Fruit fly (Drosophila melanogaster) whole organism, embryonic: ENCODE results near the gene Ent3.

Experiments
- Ada2b ChIP-seq: fragments of 200-800 bp; sonication (Bioruptor generic); IDR thresholded peaks from 2 replicates; pipeline ENCODE4 v1.3.6; 2022; ENCODE audit warnings: missing biosample characterization, missing genetic modification characterization
- Adf1 ChIP-seq: fragments of 200-800 bp; sonication (Bioruptor generic); IDR thresholded peaks from 2 replicates; pipeline ENCODE4 v1.3.6; 2022; ENCODE audit warnings: missing biosample characterization, missing genetic modification characterization
- CG10543 ChIP-seq: fragments of 200-800 bp; sonication (Bioruptor generic); optimal IDR thresholded peaks from 3 replicates; lab custom pipeline; 2017; ENCODE audit warnings: missing biosample characterization, mild to moderate bottlenecking, missing genetic modification characterization, moderate library complexity
- CG11247 ChIP-seq: fragments of 200-800 bp; sonication (Bioruptor generic); IDR thresholded peaks from 2 replicates; pipeline ENCODE4 v1.3.6; 2022; ENCODE audit warnings: missing biosample characterization, missing genetic modification characterization
- CG12219 ChIP-seq: fragments of 200-800 bp; sonication (Bioruptor generic); optimal IDR thresholded peaks from 3 replicates; lab custom pipeline; 2018; ENCODE audit warnings: missing biosample characterization, mild to moderate bottlenecking, missing genetic modification characterization
- CG12659 ChIP-seq: fragments of 200-800 bp; sonication (Bioruptor generic); optimal IDR thresholded peaks from 3 replicates; lab custom pipeline; 2017; ENCODE audit warnings: mild to moderate bottlenecking, missing biosample characterization, missing genetic modification reagents, missing genetic modification characterization
- CG14441 ChIP-seq: fragments of 200-800 bp; sonication (Bioruptor generic); IDR thresholded peaks from 2 replicates; pipeline ENCODE4 v1.3.6; 2022; ENCODE audit warnings: missing biosample characterization, missing genetic modification characterization
- CG14965 ChIP-seq: fragments of 200-800 bp; sonication (Bioruptor generic); optimal IDR thresholded peaks from 2 replicates; lab custom pipeline; 2016; ENCODE audit warnings: missing biosample characterization, missing genetic modification characterization, borderline replicate concordance
- CG17328 ChIP-seq: fragments of 200-800 bp; sonication (Bioruptor generic); IDR thresholded peaks from 2 replicates; pipeline ENCODE4 v1.3.6; 2022; ENCODE audit warnings: missing biosample characterization, missing genetic modification characterization
- CG17802 ChIP-seq: fragments of 200-800 bp; sonication (Bioruptor generic); optimal IDR thresholded peaks from 2 replicates; lab custom pipeline; 2018; ENCODE audit warnings: missing biosample characterization, mild to moderate bottlenecking, missing genetic modification characterization, moderate library complexity
- CG18599 ChIP-seq: fragments of 200-800 bp; sonication (Bioruptor generic); optimal IDR thresholded peaks from 3 replicates; lab custom pipeline; 2017; ENCODE audit warnings: missing biosample characterization, missing genetic modification characterization, mild to moderate bottlenecking, moderate library complexity, missing genetic modification reagents
- CG32532 ChIP-seq: fragments of 200-800 bp; sonication (Bioruptor generic); IDR thresholded peaks from 2 replicates; pipeline ENCODE4 v1.3.6; 2022; ENCODE audit warnings: missing biosample characterization, missing genetic modification characterization
- CG4820 ChIP-seq: fragments of 200-800 bp; sonication (Bioruptor generic); optimal IDR thresholded peaks from 3 replicates; lab custom pipeline; 2016; ENCODE audit warnings: missing biosample characterization, missing genetic modification characterization
- Gsc ChIP-seq: fragments of 200-800 bp; sonication (Bioruptor generic); IDR thresholded peaks from 2 replicates; pipeline ENCODE4 v1.3.6; 2022; ENCODE audit warnings: missing biosample characterization, missing genetic modification characterization
- HHEX ChIP-seq: fragments of 200-800 bp; sonication (Bioruptor generic); optimal IDR thresholded peaks from 3 replicates; lab custom pipeline; 2017; ENCODE audit warnings: missing biosample characterization, mild to moderate bottlenecking, missing genetic modification characterization, missing genetic modification reagents
- HLH4C ChIP-seq: fragments of 200-800 bp; sonication (Bioruptor generic); IDR thresholded peaks from 3 replicates; pipeline ENCODE4 v1.3.6; 2022; ENCODE audit warnings: missing biosample characterization, missing genetic modification characterization; ENCODE audit not compliant: partially characterized antibody
- Hmr ChIP-seq: fragments of 200-800 bp; sonication (Bioruptor generic); optimal IDR thresholded peaks from 3 replicates; lab custom pipeline; 2017; ENCODE audit warnings: mild to moderate bottlenecking, missing biosample characterization, missing genetic modification reagents, missing genetic modification characterization
- Lim3 ChIP-seq: fragments of 200-800 bp; sonication (Bioruptor generic); IDR thresholded peaks from 2 replicates; pipeline ENCODE4 v1.3.6; 2022; ENCODE audit warnings: missing biosample characterization, missing genetic modification characterization
- Med ChIP-seq: fragments of 200-800 bp; sonication (Bioruptor generic); peaks from one replicate; lab custom pipeline; 2016; ENCODE audit warnings: missing biosample characterization, missing genetic modification characterization, mild to moderate bottlenecking, inconsistent platforms, moderate library complexity
- NK7.1 ChIP-seq: fragments of 200-800 bp; sonication (Bioruptor generic); optimal IDR thresholded peaks from 3 replicates; lab custom pipeline; 2016; ENCODE audit warnings: missing biosample characterization, missing genetic modification characterization
- Optix ChIP-seq: fragments of 200-800 bp; sonication (Bioruptor generic); IDR thresholded peaks from 3 replicates; pipeline ENCODE4 v1.3.6; 2022; ENCODE audit warnings: missing biosample characterization, missing genetic modification characterization
- Ptx1 ChIP-seq: fragments of 200-800 bp; sonication (Bioruptor generic); IDR thresholded peaks from 2 replicates; pipeline ENCODE4 v1.3.6; 2022; ENCODE audit warnings: missing biosample characterization, missing genetic modification characterization
- Scr ChIP-seq: fragments of 200-800 bp; sonication (Bioruptor generic); IDR thresholded peaks from 2 replicates; pipeline ENCODE4 v1.3.6; 2022; ENCODE audit warnings: missing biosample characterization, missing genetic modification characterization; ENCODE audit not compliant: partially characterized antibody
- Sry-δ ChIP-seq: fragments of 200-800 bp; sonication (Bioruptor generic); optimal IDR thresholded peaks from 2 replicates; lab custom pipeline; 2016; ENCODE audit warnings: missing biosample characterization, missing genetic modification characterization
- Stat92E ChIP-seq, 3 experiments: fragments of >200 bp in 2 of 3; fragments of 200-800 bp in 1 of 3; sonication (Bioruptor generic) in 1 of 3; optimal IDR thresholded peaks; 2 replicates each; lab custom pipeline; 2017 to 2019; ENCODE audit warnings: missing biosample characterization in 3 of 3, missing genetic modification characterization in 3 of 3, mild to moderate bottlenecking in 1 of 3, moderate library complexity in 1 of 3
- TFAM ChIP-seq: fragments of 200-800 bp; sonication (Bioruptor generic); optimal IDR thresholded peaks from 2 replicates; lab custom pipeline; 2017; ENCODE audit warnings: missing biosample characterization, missing genetic modification characterization, inconsistent platforms
- YL-1 ChIP-seq: fragments of 200-800 bp; sonication (Bioruptor generic); optimal IDR thresholded peaks from 3 replicates; lab custom pipeline; 2017; ENCODE audit warnings: missing biosample characterization, mild to moderate bottlenecking, missing genetic modification characterization
- al ChIP-seq: fragments of 200-800 bp; sonication (Bioruptor generic); IDR thresholded peaks from 2 replicates; pipeline ENCODE4 v1.3.6; 2022; ENCODE audit warnings: missing biosample characterization, missing genetic modification characterization
- bowl ChIP-seq: fragments of 200-800 bp; sonication (Bioruptor generic); IDR thresholded peaks from 2 replicates; pipeline ENCODE4 v1.3.6; 2022; ENCODE audit warnings: missing biosample characterization, missing genetic modification characterization
- br ChIP-seq: fragments of >200 bp; optimal IDR thresholded peaks from 2 replicates; lab custom pipeline; 2017
- btn ChIP-seq: fragments of 200-800 bp; sonication (Bioruptor generic); optimal IDR thresholded peaks from 2 replicates; lab custom pipeline; 2016; ENCODE audit warnings: missing biosample characterization, missing genetic modification characterization
- chif ChIP-seq, 2 experiments: fragments of 200-800 bp; sonication (Bioruptor generic); optimal IDR thresholded peaks; 3 replicates each; lab custom pipeline; 2016; ENCODE audit warnings: missing biosample characterization in 2 of 2, missing genetic modification characterization in 2 of 2
- crol ChIP-seq: fragments of 200-800 bp; sonication (Bioruptor generic); IDR thresholded peaks from 2 replicates; pipeline ENCODE4 v1.3.6; 2022; ENCODE audit warnings: missing biosample characterization, missing genetic modification characterization
- hbn ChIP-seq: fragments of 200-800 bp; sonication (Bioruptor generic); IDR thresholded peaks from 2 replicates; pipeline ENCODE4 v1.3.6; 2022; ENCODE audit warnings: missing biosample characterization, missing genetic modification characterization; ENCODE audit not compliant: partially characterized antibody
- jumu ChIP-seq: fragments of 200-800 bp; sonication (Bioruptor generic); optimal IDR thresholded peaks from 3 replicates; lab custom pipeline; 2016; ENCODE audit warnings: missing biosample characterization, missing genetic modification characterization
- lbe ChIP-seq: fragments of 200-800 bp; sonication (Bioruptor generic); optimal IDR thresholded peaks from 2 replicates; lab custom pipeline; 2016; ENCODE audit warnings: missing biosample characterization, mild to moderate bottlenecking, missing genetic modification characterization
- lmd ChIP-seq: fragments of 200-800 bp; sonication (Bioruptor generic); IDR thresholded peaks from 2 replicates; pipeline ENCODE4 v1.3.6; 2022; ENCODE audit warnings: missing biosample characterization, missing genetic modification characterization
- luna ChIP-seq: fragments of 200-800 bp; sonication (Bioruptor generic); optimal IDR thresholded peaks from 2 replicates; lab custom pipeline; 2016; ENCODE audit warnings: missing biosample characterization, missing genetic modification characterization
- org-1 ChIP-seq: fragments of 200-800 bp; sonication (Bioruptor generic); optimal IDR thresholded peaks from 2 replicates; lab custom pipeline; 2017; ENCODE audit warnings: missing biosample characterization, missing genetic modification characterization
- pita ChIP-seq: fragments of 200-800 bp; sonication (Bioruptor generic); optimal IDR thresholded peaks from 2 replicates; lab custom pipeline; 2017; ENCODE audit warnings: missing biosample characterization, mild to moderate bottlenecking, missing genetic modification characterization
- repo ChIP-seq: fragments of 200-800 bp; sonication (Bioruptor generic); optimal IDR thresholded peaks from 2 replicates; lab custom pipeline; 2016; ENCODE audit warnings: missing biosample characterization, missing genetic modification characterization
- row ChIP-seq: fragments of 200-800 bp; sonication (Bioruptor generic); IDR thresholded peaks from 3 replicates; pipeline ENCODE4 v1.3.6; 2022; ENCODE audit warnings: missing biosample characterization, missing genetic modification characterization
- schlank ChIP-seq: fragments of 200-800 bp; sonication (Bioruptor generic); optimal IDR thresholded peaks from 2 replicates; lab custom pipeline; 2018; ENCODE audit warnings: missing biosample characterization, mild to moderate bottlenecking, missing genetic modification characterization
- stc ChIP-seq: fragments of 200-800 bp; sonication (Bioruptor generic); IDR thresholded peaks from 2 replicates; pipeline ENCODE4 v1.3.6; 2022; ENCODE audit warnings: missing biosample characterization, missing genetic modification characterization
- sug ChIP-seq: fragments of 200-800 bp; optimal IDR thresholded peaks from 2 replicates; lab custom pipeline; 2019; ENCODE audit warnings: missing biosample characterization, mild to moderate bottlenecking, missing genetic modification characterization, moderate library complexity
- tin ChIP-seq: fragments of 200-800 bp; sonication (Bioruptor generic); optimal IDR thresholded peaks from 3 replicates; lab custom pipeline; 2016; ENCODE audit warnings: missing biosample characterization, missing genetic modification characterization
- unc-4 ChIP-seq: fragments of 200-800 bp; sonication (Bioruptor generic); IDR thresholded peaks from 2 replicates; pipeline ENCODE4 v1.3.6; 2022; ENCODE audit warnings: missing biosample characterization, missing genetic modification characterization; ENCODE audit not compliant: partially characterized antibody
- unpg ChIP-seq: fragments of 200-800 bp; sonication (Bioruptor generic); optimal IDR thresholded peaks from 3 replicates; lab custom pipeline; 2018; ENCODE audit warnings: missing biosample characterization, mild to moderate bottlenecking, missing genetic modification characterization, moderate library complexity
- zen2 ChIP-seq: fragments of 200-800 bp; sonication (Bioruptor generic); IDR thresholded peaks from 3 replicates; pipeline ENCODE4 v1.3.6; 2022; ENCODE audit warnings: missing biosample characterization, missing genetic modification characterization; ENCODE audit not compliant: partially characterized antibody
- zf30C ChIP-seq: fragments of 200-800 bp; sonication (Bioruptor generic); optimal IDR thresholded peaks from 3 replicates; lab custom pipeline; 2018; ENCODE audit warnings: missing biosample characterization, mild to moderate bottlenecking, missing genetic modification characterization
- zfh2 ChIP-seq: fragments of 200-800 bp; sonication (Bioruptor generic); optimal IDR thresholded peaks from 2 replicates; lab custom pipeline; 2016; ENCODE audit warnings: missing biosample characterization, missing genetic modification characterization

The Ent3 gene

dm6 chr3L:12806290-12806743 is 47.1 kb upstream of the Ent3 start (continued):
- TF ChIP-seq bowl (no peak), btn (GFP tag; lab: Kevin White, UChicago) (no peak), unc-4 (GFP tag; lab: Robert Waterston, UW) (peak; percentile 17; the same call in 1 of the 2 replicates), CG11247 (no peak), zfh2 (no peak), Stat92E (GFP tag; optimal IDR thresholded peaks at IDR 0.05; lab: Kevin White, UChicago) (no peak), Optix (no peak), CG14965 (GFP tag; lab: Kevin White, UChicago) (no peak), Gsc (no peak), jumu (GFP tag; lab: Kevin White, UChicago) (no peak), sug (tag; lab: Kevin White, UChicago) (peak; percentile 33), luna (GFP tag; lab: Kevin White, UChicago) (no peak), br (lab: Kevin White, UChicago) (no peak), Ada2b (GFP tag; lab: Robert Waterston, UW) (peak; percentile 29), hbn (GFP tag; lab: Robert Waterston, UW) (no peak), Hmr (GFP tag; lab: Kevin White, UChicago) (no peak), CG12219 (GFP tag; lab: Kevin White, UChicago) (peak; percentile 57), Med (peak; percentile 75), CG18599 (peak; percentile 73), row (GFP tag; lab: Robert Waterston, UW) (peak; percentile 72), CG14441 (0 out of 2 replicates have a peak, but pooled peaks have one; percentile 14), CG17328 (GFP tag; lab: Robert Waterston, UW) (0 out of 2 replicates have a peak, but pooled peaks have one; percentile 52), Adf1 (GFP tag; lab: Robert Waterston, UW) (peak; percentile 26; the same call in 1 of the 2 replicates), schlank (tag; lab: Kevin White, UChicago) (no peak), lbe (GFP tag; lab: Kevin White, UChicago) (peak; percentile 55), stc (GFP tag; lab: Robert Waterston, UW) (peak; percentile 61; the same call in 1 of the 2 replicates), repo (GFP tag; lab: Kevin White, UChicago) (no peak), lmd (GFP tag; lab: Robert Waterston, UW) (no peak), TFAM (GFP tag; lab: Kevin White, UChicago) (no peak), crol (GFP tag; lab: Robert Waterston, UW) (peak; percentile 77; the same call in 1 of the 2 replicates), Ptx1 (GFP tag; lab: Robert Waterston, UW) (peak; percentile 57), YL-1 (GFP tag; lab: Kevin White, UChicago) (peak; percentile 80), pita (GFP tag; lab: Kevin White, UChicago) (no peak), chif (GFP tag; optimal IDR thresholded peaks at IDR 0.05; lab: Kevin White, UChicago) (no peak), Lim3 (GFP tag; lab: Robert Waterston, UW) (no peak), org-1 (peak; percentile 12), tin (GFP tag; lab: Kevin White, UChicago) (peak; percentile 47), al (GFP tag; lab: Robert Waterston, UW) (no peak), NK7.1 (GFP tag; lab: Kevin White, UChicago) (no peak), HLH4C (GFP tag; lab: Robert Waterston, UW) (no peak), HHEX (no peak), CG10543 (GFP tag; lab: Kevin White, UChicago) (peak; percentile 61), CG4820 (GFP tag; lab: Kevin White, UChicago) (no peak), Scr (GFP tag; lab: Robert Waterston, UW) (no peak; the same call in 1 of the 2 replicates), unpg (GFP tag; lab: Kevin White, UChicago) (peak; percentile 68), zen2 (GFP tag; lab: Robert Waterston, UW) (no peak), Sry-δ (GFP tag; lab: Kevin White, UChicago) (no peak), CG32532 (GFP tag; lab: Robert Waterston, UW) (peak; percentile 66), CG17802 (tag; lab: Kevin White, UChicago) (no peak), CG12659 (GFP tag; lab: Kevin White, UChicago) (peak; percentile 21), zf30C (GFP tag; lab: Kevin White, UChicago) (no peak)
